Worm (Caenorhabditis elegans) whole organism, young adult: Measurements from ENCODE around the gene inx-6.

Experiments
- B0019.2 ChIP-seq: fragments of 200-800 bp; sonication (Bioruptor generic); conservative IDR thresholded peaks from 2 replicates; pipeline ENCODE4 v1.3.6; 2022; ENCODE audit warnings: missing genetic modification reagents, missing genetic modification characterization, missing compliant biosample characterization
- F10E7.11 ChIP-seq: sonication (generic microtip); optimal IDR thresholded peaks from 2 replicates; lab custom pipeline; 2017; ENCODE audit warnings: mild to moderate bottlenecking, missing genetic modification characterization, moderate library complexity, missing compliant biosample characterization
- F49E8.2 ChIP-seq: sonication (generic microtip); optimal IDR thresholded peaks from 3 replicates; lab custom pipeline; 2017; ENCODE audit warnings: missing genetic modification characterization, mild to moderate bottlenecking, missing compliant biosample characterization, antibody characterized with exemption, moderate library complexity; ENCODE audit not compliant: insufficient read depth
- F57A8.1 ChIP-seq: fragments of 200-800 bp; sonication (Bioruptor generic); optimal IDR thresholded peaks from 2 replicates; lab custom pipeline; 2018; ENCODE audit warnings: mild to moderate bottlenecking, missing genetic modification characterization, moderate library complexity, missing compliant biosample characterization
- T07F8.4 ChIP-seq: sonication (generic microtip); optimal IDR thresholded peaks from 2 replicates; lab custom pipeline; 2016; ENCODE audit warnings: mild to moderate bottlenecking, missing genetic modification characterization, moderate library complexity, missing compliant biosample characterization
- Y56A3A.18 ChIP-seq: fragments of 200-800 bp; sonication (Bioruptor generic); IDR thresholded peaks from 2 replicates; pipeline ENCODE4 v1.3.6; 2022; ENCODE audit warnings: missing genetic modification reagents, missing genetic modification characterization, missing compliant biosample characterization
- Y79H2A.3 ChIP-seq: fragments of 200-800 bp; sonication (Bioruptor generic); conservative IDR thresholded peaks from 2 replicates; pipeline ENCODE4 v1.3.6; 2022; ENCODE audit warnings: missing genetic modification reagents, missing genetic modification characterization, missing compliant biosample characterization
- ZK185.1 ChIP-seq: sonication (generic microtip); optimal IDR thresholded peaks from 2 replicates; lab custom pipeline; 2016; ENCODE audit warnings: mild to moderate bottlenecking, missing genetic modification characterization, missing compliant biosample characterization; ENCODE audit not compliant: poor library complexity, severe bottlenecking
- aptf-3 ChIP-seq: fragments of 200-800 bp; sonication (Bioruptor generic); IDR thresholded peaks from 2 replicates; pipeline ENCODE4 v1.3.6; 2022; ENCODE audit warnings: missing genetic modification characterization, missing compliant biosample characterization
- attf-5 ChIP-seq: fragments of 200-800 bp; sonication (Bioruptor generic); optimal IDR thresholded peaks from 2 replicates; lab custom pipeline; 2018; ENCODE audit warnings: mild to moderate bottlenecking, missing genetic modification characterization, missing compliant biosample characterization
- bed-1 ChIP-seq: fragments of 200-800 bp; sonication (Bioruptor generic); IDR thresholded peaks from 2 replicates; pipeline ENCODE4 v1.3.6; 2022; ENCODE audit warnings: missing genetic modification reagents, missing genetic modification characterization, missing compliant biosample characterization
- cebp-1 ChIP-seq, 2 experiments: fragments of 200-800 bp in 1 of 2; sonication (Bioruptor generic) in 1 of 2; sonication (generic microtip) in 1 of 2; IDR thresholded peaks in 1 of 2; optimal IDR thresholded peaks in 1 of 2; 2 replicates each; pipeline versions ENCODE4 v1.3.6 to Lab custom; 2017 to 2022; ENCODE audit warnings: missing compliant biosample characterization in 2 of 2, missing genetic modification characterization in 2 of 2, mild to moderate bottlenecking in 1 of 2, missing genetic modification reagents in 1 of 2, moderate library complexity in 1 of 2
- ceh-58 ChIP-seq: fragments of 200-800 bp; sonication (Bioruptor generic); IDR thresholded peaks from 2 replicates; pipeline ENCODE4 v1.3.6; 2022; ENCODE audit warnings: missing genetic modification characterization, missing compliant biosample characterization
- ceh-79 ChIP-seq: sonication (generic microtip); optimal IDR thresholded peaks from 2 replicates; lab custom pipeline; 2017; ENCODE audit warnings: mild to moderate bottlenecking, missing genetic modification characterization, missing compliant biosample characterization
- ceh-91 ChIP-seq: fragments of 200-800 bp; sonication (Bioruptor generic); IDR thresholded peaks from 2 replicates; pipeline ENCODE4 v1.3.6; 2022; ENCODE audit warnings: missing genetic modification reagents, missing genetic modification characterization, missing compliant biosample characterization
- chd-7 ChIP-seq: sonication (generic microtip); optimal IDR thresholded peaks from 2 replicates; lab custom pipeline; 2016; ENCODE audit warnings: mild to moderate bottlenecking, missing genetic modification characterization, moderate library complexity, missing compliant biosample characterization
- dox-1 ChIP-seq: fragments of 200-800 bp; sonication (Bioruptor generic); IDR thresholded peaks from 2 replicates; pipeline ENCODE4 v1.3.6; 2022; ENCODE audit warnings: missing genetic modification reagents, missing genetic modification characterization, missing compliant biosample characterization
- dpff-1 ChIP-seq: sonication (generic microtip); optimal IDR thresholded peaks from 2 replicates; lab custom pipeline; 2017; ENCODE audit warnings: mild to moderate bottlenecking, missing genetic modification characterization, missing compliant biosample characterization
- dpl-1 ChIP-seq: fragments of 150-350 bp; optimal IDR thresholded peaks from 2 replicates; lab custom pipeline; 2014; ENCODE audit warnings: missing biosample characterization, missing genetic modification reagents, missing genetic modification characterization
- egl-18 ChIP-seq: fragments of 200-800 bp; sonication (Bioruptor generic); IDR thresholded peaks from 2 replicates; pipeline ENCODE4 v1.3.6; 2022; ENCODE audit warnings: missing genetic modification reagents, missing genetic modification characterization, missing compliant biosample characterization
- ekl-4 ChIP-seq: fragments of 200-800 bp; sonication (Bioruptor generic); IDR thresholded peaks from 2 replicates; pipeline ENCODE4 v1.3.6; 2022; ENCODE audit warnings: missing genetic modification reagents, missing genetic modification characterization, missing compliant biosample characterization
- fkh-3 ChIP-seq: sonication (generic microtip); optimal IDR thresholded peaks from 2 replicates; lab custom pipeline; 2016; ENCODE audit warnings: mild to moderate bottlenecking, missing genetic modification characterization, missing compliant biosample characterization
- hmg-20 ChIP-seq: fragments of 200-800 bp; sonication (Bioruptor generic); IDR thresholded peaks from 2 replicates; pipeline ENCODE4 v1.3.6; 2022; ENCODE audit warnings: missing genetic modification reagents, missing genetic modification characterization, missing compliant biosample characterization
- hrde-1 ChIP-seq: sonication (generic microtip); optimal IDR thresholded peaks from 2 replicates; lab custom pipeline; 2016; ENCODE audit warnings: missing genetic modification characterization, mild to moderate bottlenecking, missing compliant biosample characterization, moderate library complexity, missing genotype, missing genetic modification reagents, borderline replicate concordance
- lin-26 ChIP-seq: fragments of 200-800 bp; sonication (Bioruptor generic); IDR thresholded peaks from 2 replicates; pipeline ENCODE4 v1.3.6; 2022; ENCODE audit warnings: missing genetic modification reagents, missing genetic modification characterization, missing compliant biosample characterization
- lin-35 ChIP-seq, 3 experiments: fragments of 150-350 bp in 2 of 3; sonication (generic microtip) in 1 of 3; optimal IDR thresholded peaks; 2 replicates each; lab custom pipeline; 2014 to 2018; ENCODE audit warnings: missing biosample characterization in 3 of 3, missing genetic modification characterization in 3 of 3, missing genetic modification reagents in 3 of 3
- lin-40 ChIP-seq: sonication (generic microtip); optimal IDR thresholded peaks from 2 replicates; lab custom pipeline; 2016; ENCODE audit warnings: missing genetic modification characterization, mild to moderate bottlenecking, missing compliant biosample characterization, missing genotype, missing genetic modification reagents
- lir-1 ChIP-seq: fragments of 200-800 bp; sonication (Bioruptor generic); conservative IDR thresholded peaks from 2 replicates; pipeline ENCODE4 v1.3.6; 2022; ENCODE audit warnings: missing genetic modification reagents, missing genetic modification characterization, missing compliant biosample characterization
- lsy-27 ChIP-seq: sonication (generic microtip); optimal IDR thresholded peaks from 2 replicates; lab custom pipeline; 2017; ENCODE audit warnings: missing genetic modification characterization, mild to moderate bottlenecking, missing compliant biosample characterization, antibody characterized with exemption, missing genotype, borderline replicate concordance; ENCODE audit not compliant: insufficient read depth
- madf-6 ChIP-seq: fragments of 200-800 bp; sonication (Bioruptor generic); IDR thresholded peaks from 2 replicates; pipeline ENCODE4 v1.3.6; 2022; ENCODE audit warnings: missing genetic modification reagents, missing genetic modification characterization, missing compliant biosample characterization
- nfya-1 ChIP-seq: sonication (generic microtip); optimal IDR thresholded peaks from 2 replicates; lab custom pipeline; 2017; ENCODE audit warnings: antibody characterized with exemption, missing compliant biosample characterization, missing genetic modification characterization, borderline replicate concordance; ENCODE audit not compliant: insufficient read depth
- nfya-2 ChIP-seq: fragments of 200-800 bp; sonication (Bioruptor generic); IDR thresholded peaks from 2 replicates; pipeline ENCODE4 v1.3.6; 2022; ENCODE audit warnings: missing genetic modification reagents, missing genetic modification characterization, missing compliant biosample characterization
- nhr-120 ChIP-seq: fragments of 200-800 bp; sonication (Bioruptor generic); IDR thresholded peaks from 2 replicates; pipeline ENCODE4 v1.3.6; 2022; ENCODE audit warnings: missing genetic modification characterization, missing compliant biosample characterization
- nhr-179 ChIP-seq: sonication (generic microtip); optimal IDR thresholded peaks from 2 replicates; lab custom pipeline; 2016; ENCODE audit warnings: mild to moderate bottlenecking, missing genetic modification characterization, missing compliant biosample characterization
- nhr-27 ChIP-seq: fragments of 200-800 bp; sonication (Bioruptor generic); optimal IDR thresholded peaks from 2 replicates; lab custom pipeline; 2018; ENCODE audit warnings: mild to moderate bottlenecking, missing genetic modification characterization, moderate library complexity, missing compliant biosample characterization
- nhr-90 ChIP-seq: sonication (generic microtip); optimal IDR thresholded peaks from 2 replicates; lab custom pipeline; 2016; ENCODE audit warnings: missing genotype, mild to moderate bottlenecking, missing genetic modification characterization, missing compliant biosample characterization
- rcor-1 ChIP-seq: fragments of 200-800 bp; sonication (Bioruptor generic); IDR thresholded peaks from 2 replicates; pipeline ENCODE4 v1.3.6; 2022; ENCODE audit warnings: missing genetic modification reagents, missing genetic modification characterization, missing compliant biosample characterization
- rec-8 ChIP-seq, 2 experiments: sonication (generic microtip); optimal IDR thresholded peaks; 2 replicates each; lab custom pipeline; 2016; ENCODE audit warnings: mild to moderate bottlenecking in 2 of 2, missing genetic modification characterization in 2 of 2, missing genetic modification reagents in 2 of 2, missing genotype in 2 of 2, missing biosample characterization in 1 of 2, missing compliant biosample characterization in 1 of 2, moderate library complexity in 1 of 2
- repo-1 ChIP-seq: sonication (generic microtip); optimal IDR thresholded peaks from 2 replicates; lab custom pipeline; 2017; ENCODE audit warnings: mild to moderate bottlenecking, missing genetic modification characterization, missing compliant biosample characterization
- sea-2 ChIP-seq: fragments of 200-800 bp; sonication (Bioruptor generic); IDR thresholded peaks from 2 replicates; pipeline ENCODE4 v1.3.6; 2022; ENCODE audit warnings: missing genetic modification characterization, missing compliant biosample characterization
- snpc-1.3 ChIP-seq: sonication (generic microtip); optimal IDR thresholded peaks from 2 replicates; lab custom pipeline; 2017; ENCODE audit warnings: missing genetic modification characterization, mild to moderate bottlenecking, missing compliant biosample characterization, antibody characterized with exemption, moderate library complexity, missing genotype, missing genetic modification reagents; ENCODE audit not compliant: insufficient read depth
- somi-1 ChIP-seq: fragments of 200-800 bp; sonication (Bioruptor generic); optimal IDR thresholded peaks from 2 replicates; lab custom pipeline; 2018; ENCODE audit warnings: mild to moderate bottlenecking, missing genetic modification characterization, missing compliant biosample characterization
- unc-62 ChIP-seq: fragments of 150-350 bp; optimal IDR thresholded peaks from 2 replicates; lab custom pipeline; 2014; ENCODE audit warnings: missing biosample characterization, missing genetic modification reagents, missing genetic modification characterization
- ztf-25 ChIP-seq: fragments of 200-800 bp; sonication (Bioruptor generic); IDR thresholded peaks from 2 replicates; pipeline ENCODE4 v1.3.6; 2022; ENCODE audit warnings: missing genetic modification reagents, missing genetic modification characterization, missing compliant biosample characterization
- ztf-28 ChIP-seq: fragments of 200-800 bp; sonication (Bioruptor generic); IDR thresholded peaks from 2 replicates; pipeline ENCODE4 v1.3.6; 2022; ENCODE audit warnings: missing genetic modification reagents, missing genetic modification characterization, missing compliant biosample characterization
- ztf-3 ChIP-seq: fragments of 200-800 bp; sonication (Bioruptor generic); optimal IDR thresholded peaks from 2 replicates; lab custom pipeline; 2018; ENCODE audit warnings: mild to moderate bottlenecking, missing genetic modification characterization, missing compliant biosample characterization

Gene inx-6

DNA sequence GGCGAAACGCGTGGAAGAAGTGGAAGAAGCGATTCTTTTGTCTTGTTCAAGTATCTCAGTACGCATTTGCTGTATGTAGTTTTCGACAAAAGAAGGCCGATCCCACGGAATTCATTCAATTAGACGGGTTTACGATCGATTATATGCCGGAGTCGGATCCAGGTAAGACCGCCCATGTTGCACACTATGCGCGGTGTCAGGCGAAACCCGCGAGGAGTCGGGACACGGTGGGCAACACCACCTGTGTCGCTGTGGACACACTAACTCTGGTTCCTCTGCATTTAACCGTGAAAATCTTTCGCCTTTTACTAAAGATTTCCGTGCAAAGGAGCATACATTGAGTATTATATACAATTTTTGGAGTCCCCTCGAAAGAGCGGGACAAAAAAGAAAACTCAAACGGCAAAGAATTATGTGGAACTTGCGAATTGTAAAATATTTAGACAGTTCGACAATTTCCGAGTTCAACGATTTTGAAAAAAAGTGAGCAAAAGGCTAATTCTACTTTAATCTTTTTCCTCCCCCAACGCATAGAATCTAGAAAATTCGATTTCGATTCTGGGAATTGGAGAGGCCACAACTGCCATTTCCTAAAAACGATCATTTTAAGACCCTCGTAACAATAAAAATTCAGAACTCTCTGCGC is 35.5 kb downstream of the inx-6 start (continued):
- TF ChIP-seq hmg-20 (GFP tag; lab: Robert Waterston, UW) (no peak), nhr-27 (tag; lab: Kevin White, UChicago) (no peak), B0019.2 (GFP tag; lab: Robert Waterston, UW) (0 out of 2 replicates have a peak, but pooled peaks have one; percentile 31), Y79H2A.3 (GFP tag; lab: Robert Waterston, UW) (no peak), ceh-58 (GFP tag; lab: Robert Waterston, UW) (no peak), egl-18 (GFP tag; lab: Robert Waterston, UW) (no peak), bed-1 (GFP tag; lab: Robert Waterston, UW) (no peak), Y56A3A.18 (0 out of 2 replicates have a peak, but pooled peaks have one; percentile 23), F10E7.11 (tag; lab: Kevin White, UChicago) (no peak), dox-1 (GFP tag; lab: Robert Waterston, UW) (no peak; the same call in 1 of the 2 replicates), hrde-1 (tag; lab: Kevin White, UChicago) (no peak), rcor-1 (GFP tag; lab: Robert Waterston, UW) (peak; percentile 81), chd-7 (tag; lab: Kevin White, UChicago) (no peak), unc-62 (no peak), sea-2 (GFP tag; lab: Robert Waterston, UW) (no peak), ceh-91 (GFP tag; lab: Robert Waterston, UW) (peak; percentile 40; the same call in 1 of the 2 replicates), rec-8 (tag; optimal IDR thresholded peaks at IDR 0.05; lab: Kevin White, UChicago) (no peak), aptf-3 (GFP tag; lab: Robert Waterston, UW) (no peak), cebp-1 (GFP tag; IDR thresholded peaks at IDR 0.05; lab: Robert Waterston, UW) (no peak), cebp-1 (tag; optimal IDR thresholded peaks at IDR 0.05; lab: Kevin White, UChicago) (no peak), nhr-179 (tag; lab: Kevin White, UChicago) (no peak), nhr-90 (tag; lab: Kevin White, UChicago) (no peak), ztf-28 (GFP tag; lab: Robert Waterston, UW) (no peak), ZK185.1 (tag; lab: Kevin White, UChicago) (no peak), lin-35 (GFP tag; optimal IDR thresholded peaks at IDR 0.05; lab: Kevin White, UChicago) (no peak), ekl-4 (GFP tag; lab: Robert Waterston, UW) (peak; percentile 30; the same call in 1 of the 2 replicates), attf-5 (GFP tag; lab: Kevin White, UChicago) (no peak), F57A8.1 (GFP tag; lab: Kevin White, UChicago) (no peak), somi-1 (GFP tag; lab: Kevin White, UChicago) (no peak), lin-26 (no peak; the same call in 1 of the 2 replicates), fkh-3 (tag; lab: Kevin White, UChicago) (no peak), lsy-27 (tag; lab: Kevin White, UChicago) (no peak), lir-1 (no peak), T07F8.4 (no peak), dpff-1 (tag; lab: Kevin White, UChicago) (no peak), ztf-25 (no peak), nfya-1 (tag; lab: Kevin White, UChicago) (no peak), ztf-3 (GFP tag; lab: Kevin White, UChicago) (no peak), nhr-120 (GFP tag; lab: Robert Waterston, UW) (no peak), ceh-79 (no peak), snpc-1.3 (tag; lab: Kevin White, UChicago) (peak; percentile 71), lin-40 (tag; lab: Kevin White, UChicago) (no peak), repo-1 (tag; lab: Kevin White, UChicago) (no peak), nfya-2 (GFP tag; lab: Robert Waterston, UW) (no peak), dpl-1 (GFP tag; lab: Kevin White, UChicago) (no peak), F49E8.2 (tag; lab: Kevin White, UChicago) (peak; percentile 58), madf-6 (GFP tag; lab: Robert Waterston, UW) (peak; percentile 82)
